Fruit fly (Drosophila melanogaster): ENCODE data around the gene BoYb.

DNA sequence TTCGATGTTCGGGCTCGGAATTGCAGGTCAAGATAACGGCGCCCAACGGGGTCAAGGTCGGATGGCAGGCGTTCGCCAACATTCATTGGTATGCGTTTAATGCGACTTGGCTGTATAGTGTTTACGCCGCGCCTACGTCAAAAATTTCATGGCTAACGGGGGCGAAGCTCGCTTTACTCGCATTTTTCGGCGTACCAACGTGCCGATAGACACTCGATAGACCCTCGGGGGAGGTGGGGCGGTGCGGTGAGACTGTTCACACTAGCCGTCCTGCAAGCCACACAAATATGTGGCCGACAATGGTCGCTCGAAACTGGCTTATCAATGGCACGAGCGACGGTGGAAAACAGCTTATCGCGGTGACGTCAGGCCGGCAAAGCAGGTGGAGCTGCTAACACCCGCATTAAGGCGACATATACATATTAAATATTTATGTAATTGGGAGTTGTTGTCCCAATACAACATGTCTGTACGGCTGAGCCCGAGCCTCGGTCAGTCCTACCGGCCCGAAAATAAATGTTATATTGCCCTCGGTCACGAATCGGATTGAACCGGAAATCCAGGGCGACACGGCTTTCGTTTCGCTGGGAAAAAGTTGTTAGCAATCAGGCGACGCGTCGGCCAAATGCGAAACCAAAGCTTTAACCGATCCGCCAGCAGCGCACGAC is 13.0 kb upstream of the BoYb start:
- TF ChIP-seq pan (optimal IDR thresholded peaks at IDR 0.05), result no peak
- TF ChIP-seq pan (GFP tag; optimal IDR thresholded peaks at IDR 0.05 in 1 of 2, IDR thresholded peaks at IDR 0.05 in 1 of 2), result no peak
- no peak for TF ChIP-seq ara (GFP tag; IDR thresholded peaks at IDR 0.05)

All from whole organism, embryonic.